Worm (Caenorhabditis elegans) whole organism, L4 larva: ENCODE data around the gene C29E4.13.

Experiments
- F26F4.8 ChIP-seq: fragments of 200-800 bp; sonication (Bioruptor generic); conservative IDR thresholded peaks from 2 replicates; pipeline ENCODE4 v1.3.6; 2022; ENCODE audit warnings: missing genetic modification characterization, missing compliant biosample characterization
- F37D6.2 ChIP-seq: sonication (generic microtip); optimal IDR thresholded peaks from 2 replicates; lab custom pipeline; 2016; ENCODE audit warnings: mild to moderate bottlenecking, missing genetic modification characterization, missing compliant biosample characterization
- F44E2.7 ChIP-seq: fragments of 200-800 bp; sonication (Bioruptor generic); IDR thresholded peaks from 2 replicates; pipeline ENCODE4 v2.1.2; 2022; ENCODE audit warnings: missing genetic modification characterization, missing compliant biosample characterization
- R02D3.7 ChIP-seq: fragments of 150-350 bp; sonication (generic microtip); optimal IDR thresholded peaks from 3 replicates; lab custom pipeline; 2014; ENCODE audit warnings: missing biosample characterization, missing genetic modification characterization
- T20F7.1 ChIP-seq: fragments of 200-800 bp; sonication (Bioruptor generic); optimal IDR thresholded peaks from 2 replicates; lab custom pipeline; 2018; ENCODE audit warnings: mild to moderate bottlenecking, missing genetic modification characterization, missing compliant biosample characterization
- T26A8.4 ChIP-seq: fragments of 200-800 bp; sonication (Bioruptor generic); IDR thresholded peaks from 2 replicates; pipeline ENCODE4 v1.3.6; 2022; ENCODE audit warnings: missing genetic modification characterization, missing compliant biosample characterization
- Y105C5A.15 ChIP-seq: fragments of 200-800 bp; sonication (Bioruptor generic); IDR thresholded peaks from 2 replicates; pipeline ENCODE4 v1.3.6; 2022; ENCODE audit warnings: missing genetic modification characterization, missing compliant biosample characterization
- Y5F2A.4 ChIP-seq: fragments of 200-800 bp; sonication (Bioruptor generic); optimal IDR thresholded peaks from 2 replicates; lab custom pipeline; 2018; ENCODE audit warnings: mild to moderate bottlenecking, missing genetic modification characterization, missing compliant biosample characterization
- Y75B8A.6 ChIP-seq: fragments of 200-800 bp; sonication (Bioruptor generic); IDR thresholded peaks from 2 replicates; pipeline ENCODE4 v1.3.6; 2022; ENCODE audit warnings: missing genetic modification reagents, missing genetic modification characterization, missing compliant biosample characterization
- aha-1 ChIP-seq: fragments of 150-350 bp; peaks from one replicate; lab custom pipeline; 2014; ENCODE audit warnings: missing biosample characterization, missing genetic modification characterization
- aly-2 ChIP-seq: sonication (generic microtip); optimal IDR thresholded peaks from 2 replicates; lab custom pipeline; 2018; ENCODE audit warnings: missing biosample characterization, missing genetic modification characterization
- attf-4 ChIP-seq: sonication (generic microtip); optimal IDR thresholded peaks from 3 replicates; lab custom pipeline; 2017; ENCODE audit warnings: missing biosample characterization, missing genetic modification characterization
- ceh-28 ChIP-seq: fragments of 150-350 bp; optimal IDR thresholded peaks from 2 replicates; lab custom pipeline; 2014; ENCODE audit warnings: missing biosample characterization, missing genetic modification reagents, missing genetic modification characterization
- ceh-62 ChIP-seq: sonication (generic microtip); optimal IDR thresholded peaks from 2 replicates; lab custom pipeline; 2017; ENCODE audit warnings: missing biosample characterization, missing genetic modification characterization
- ctbp-1 ChIP-seq: fragments of 200-800 bp; sonication (Bioruptor generic); IDR thresholded peaks from 2 replicates; pipeline ENCODE4 v1.3.6; 2022; ENCODE audit warnings: missing genetic modification reagents, missing genetic modification characterization, missing compliant biosample characterization
- daf-19 ChIP-seq: fragments of 200-800 bp; sonication (Bioruptor generic); conservative IDR thresholded peaks from 2 replicates; pipeline ENCODE4 v1.3.6; 2022; ENCODE audit warnings: missing genetic modification characterization, missing compliant biosample characterization
- daf-8 ChIP-seq: fragments of 200-800 bp; sonication (Bioruptor generic); IDR thresholded peaks from 2 replicates; pipeline ENCODE4 v1.3.6; 2022; ENCODE audit warnings: missing genetic modification characterization, missing compliant biosample characterization
- dmd-8 ChIP-seq: fragments of 200-800 bp; sonication (Bioruptor generic); IDR thresholded peaks from 2 replicates; pipeline ENCODE4 v1.3.6; 2022; ENCODE audit warnings: missing genetic modification characterization, missing compliant biosample characterization
- duxl-1 ChIP-seq: sonication (generic microtip); optimal IDR thresholded peaks from 2 replicates; lab custom pipeline; 2016; ENCODE audit warnings: mild to moderate bottlenecking, missing genetic modification characterization, moderate library complexity, missing compliant biosample characterization; ENCODE audit not compliant: poor library complexity
- egl-27 ChIP-seq: sonication (generic microtip); optimal IDR thresholded peaks from 3 replicates; lab custom pipeline; 2017; ENCODE audit warnings: missing biosample characterization, missing genetic modification reagents, missing genetic modification characterization
- egl-43 ChIP-seq: fragments of 200-800 bp; sonication (Bioruptor generic); IDR thresholded peaks from 2 replicates; pipeline ENCODE4 v1.3.6; 2022; ENCODE audit warnings: missing genetic modification reagents, missing genetic modification characterization, missing compliant biosample characterization
- fkh-10 ChIP-seq: fragments of 150-350 bp; optimal IDR thresholded peaks from 2 replicates; lab custom pipeline; 2014; ENCODE audit warnings: missing biosample characterization, missing genetic modification reagents, missing genetic modification characterization
- fos-1 ChIP-seq: fragments of 150-350 bp; optimal IDR thresholded peaks from 2 replicates; lab custom pipeline; 2014; ENCODE audit warnings: missing biosample characterization, missing genetic modification characterization
- gei-8 ChIP-seq: fragments of 200-800 bp; sonication (Bioruptor generic); optimal IDR thresholded peaks from 2 replicates; lab custom pipeline; 2018; ENCODE audit warnings: mild to moderate bottlenecking, missing genetic modification characterization, missing compliant biosample characterization
- hlh-11 ChIP-seq: fragments of 200-800 bp; sonication (Bioruptor generic); optimal IDR thresholded peaks from 2 replicates; lab custom pipeline; 2018; ENCODE audit warnings: mild to moderate bottlenecking, missing genetic modification characterization, missing compliant biosample characterization
- hlh-30 ChIP-seq: sonication (generic microtip); optimal IDR thresholded peaks from 2 replicates; lab custom pipeline; 2017; ENCODE audit warnings: antibody characterized with exemption, mild to moderate bottlenecking, missing genetic modification characterization, missing compliant biosample characterization; ENCODE audit not compliant: insufficient read depth
- lin-1 ChIP-seq: fragments of 200-800 bp; sonication (Bioruptor generic); IDR thresholded peaks from 2 replicates; pipeline ENCODE4 v1.3.6; 2022; ENCODE audit warnings: missing genetic modification reagents, missing genetic modification characterization, missing compliant biosample characterization
- lin-13 ChIP-seq: fragments of 150-350 bp; optimal IDR thresholded peaks from 2 replicates; lab custom pipeline; 2014; ENCODE audit warnings: missing biosample characterization, missing genetic modification reagents, missing genetic modification characterization
- lin-29 ChIP-seq: fragments of 200-800 bp; sonication (Bioruptor generic); IDR thresholded peaks from 2 replicates; pipeline ENCODE4 v1.3.6; 2022; ENCODE audit warnings: missing genetic modification reagents, missing genetic modification characterization, missing compliant biosample characterization
- lin-38 ChIP-seq: fragments of 200-800 bp; sonication (Bioruptor generic); IDR thresholded peaks from 2 replicates; pipeline ENCODE4 v1.3.6; 2022; ENCODE audit warnings: missing genetic modification reagents, missing genetic modification characterization, missing compliant biosample characterization
- madf-5 ChIP-seq, 2 experiments: fragments of 200-800 bp; sonication (Bioruptor generic); IDR thresholded peaks; 2 replicates each; pipeline ENCODE4 v1.3.6; 2022; ENCODE audit warnings: missing compliant biosample characterization in 2 of 2, missing genetic modification characterization in 2 of 2
- mdl-1 ChIP-seq, 2 experiments: fragments of 150-350 bp in 1 of 2; sonication (generic microtip) in 1 of 2; optimal IDR thresholded peaks; 2 replicates each; lab custom pipeline; 2014 to 2017; ENCODE audit warnings: missing biosample characterization in 2 of 2, missing genetic modification characterization in 2 of 2
- mep-1 ChIP-seq: fragments of 150-350 bp; sonication (generic microtip); optimal IDR thresholded peaks from 3 replicates; lab custom pipeline; 2014; ENCODE audit warnings: missing biosample characterization, missing genetic modification characterization
- nhr-10 ChIP-seq: fragments of 150-350 bp; optimal IDR thresholded peaks from 2 replicates; lab custom pipeline; 2014; ENCODE audit warnings: missing biosample characterization, missing genetic modification characterization
- nhr-102 ChIP-seq: sonication (generic microtip); optimal IDR thresholded peaks from 2 replicates; lab custom pipeline; 2016; ENCODE audit warnings: mild to moderate bottlenecking, missing genetic modification characterization, moderate library complexity, missing compliant biosample characterization
- nhr-11 ChIP-seq: fragments of 150-350 bp; optimal IDR thresholded peaks from 2 replicates; lab custom pipeline; 2014; ENCODE audit warnings: missing biosample characterization, missing genetic modification characterization
- nhr-111 ChIP-seq: fragments of 200-800 bp; sonication (Bioruptor generic); optimal IDR thresholded peaks from 2 replicates; lab custom pipeline; 2018; ENCODE audit warnings: mild to moderate bottlenecking, missing genetic modification characterization, missing compliant biosample characterization
- nhr-28 ChIP-seq: fragments of 150-350 bp; optimal IDR thresholded peaks from 2 replicates; lab custom pipeline; 2014; ENCODE audit warnings: missing biosample characterization, missing genetic modification characterization
- nhr-41 ChIP-seq: fragments of 200-800 bp; sonication (Bioruptor generic); IDR thresholded peaks from 2 replicates; pipeline ENCODE4 v1.3.6; 2022; ENCODE audit warnings: missing genetic modification reagents, missing genetic modification characterization, missing compliant biosample characterization
- nhr-6 ChIP-seq: fragments of 150-350 bp; optimal IDR thresholded peaks from 2 replicates; lab custom pipeline; 2014; ENCODE audit warnings: missing biosample characterization, missing genetic modification characterization
- nhr-76 ChIP-seq: fragments of 150-350 bp; optimal IDR thresholded peaks from 2 replicates; lab custom pipeline; 2014; ENCODE audit warnings: missing biosample characterization, missing genetic modification characterization
- pqm-1 ChIP-seq: sonication (generic microtip); optimal IDR thresholded peaks from 2 replicates; lab custom pipeline; 2017; ENCODE audit warnings: missing biosample characterization, missing genetic modification characterization
- skn-1 ChIP-seq: fragments of 150-350 bp; optimal IDR thresholded peaks from 2 replicates; lab custom pipeline; 2014; ENCODE audit warnings: missing biosample characterization, missing genetic modification characterization
- snpc-4 ChIP-seq: fragments of 150-350 bp; optimal IDR thresholded peaks from 2 replicates; lab custom pipeline; 2014; ENCODE audit warnings: missing biosample characterization, missing genetic modification characterization
- tra-1 ChIP-seq: fragments of 200-800 bp; sonication (Bioruptor generic); IDR thresholded peaks from 2 replicates; pipeline ENCODE4 v1.3.6; 2022; ENCODE audit warnings: missing genetic modification reagents, missing genetic modification characterization, missing compliant biosample characterization
- unc-130 ChIP-seq: sonication (generic microtip); optimal IDR thresholded peaks from 2 replicates; lab custom pipeline; 2016; ENCODE audit warnings: missing genetic modification reagents, missing genetic modification characterization, missing compliant biosample characterization
- unc-39 ChIP-seq: sonication (generic microtip); optimal IDR thresholded peaks from 2 replicates; lab custom pipeline; 2017; ENCODE audit warnings: missing biosample characterization, missing genetic modification characterization
- unc-62 ChIP-seq, 3 experiments: fragments of 150-350 bp in 1 of 3; sonication (generic microtip); optimal IDR thresholded peaks in 2 of 3; peaks in 1 of 3; 1 replicate in 1 of 3; 2 replicates in 2 of 3; lab custom pipeline; 2014 to 2017; ENCODE audit warnings: missing biosample characterization in 3 of 3, missing genetic modification characterization in 3 of 3, missing genetic modification reagents in 3 of 3, missing genotype in 1 of 3
- vab-7 ChIP-seq: fragments of 200-800 bp; sonication (Bioruptor generic); IDR thresholded peaks from 2 replicates; pipeline ENCODE4 v1.3.6; 2022; ENCODE audit warnings: missing genetic modification reagents, missing genetic modification characterization, missing compliant biosample characterization
- zfp-2 ChIP-seq: sonication (generic microtip); optimal IDR thresholded peaks from 2 replicates; lab custom pipeline; 2016; ENCODE audit warnings: mild to moderate bottlenecking, missing genetic modification characterization, missing compliant biosample characterization
- zip-11 ChIP-seq: fragments of 200-800 bp; sonication (Bioruptor generic); IDR thresholded peaks from 2 replicates; pipeline ENCODE4 v1.3.6; 2022; ENCODE audit warnings: missing genetic modification characterization, missing compliant biosample characterization
- ztf-11 ChIP-seq: fragments of 150-350 bp; optimal IDR thresholded peaks from 2 replicates; lab custom pipeline; 2014; ENCODE audit warnings: missing biosample characterization, missing genetic modification characterization

The C29E4.13 gene

DNA sequence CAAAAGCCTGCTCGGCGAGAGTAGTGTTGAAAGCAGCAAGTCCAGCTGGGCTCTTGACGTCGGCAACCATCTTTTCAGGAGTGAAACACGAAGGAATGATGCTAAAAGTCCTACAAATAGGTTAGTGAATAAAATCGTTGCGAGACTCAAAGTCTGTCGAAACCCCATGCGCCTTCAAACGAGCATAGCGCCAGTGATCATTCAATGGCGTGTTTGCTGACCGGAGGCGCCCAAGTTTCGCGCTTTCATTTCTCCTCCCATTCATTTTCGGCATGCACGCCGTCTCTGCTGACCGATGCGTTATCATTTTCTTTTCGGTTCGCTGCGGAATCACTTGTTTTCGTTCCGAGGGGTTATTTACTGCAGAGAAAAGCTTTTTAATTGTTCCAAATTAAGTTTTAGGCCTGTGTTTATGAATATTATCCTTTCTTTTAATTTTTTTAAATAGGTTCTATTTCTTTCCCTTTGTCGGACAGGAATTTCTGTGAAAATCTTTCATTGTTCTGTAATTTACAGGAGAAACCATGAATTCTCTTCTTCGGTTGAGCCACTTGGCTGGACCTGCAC lies 44.8 kb upstream of the C29E4.13 start, which contains the start of the genes eef-1B.1 and aco-2 (continued):
- TF ChIP-seq ceh-62 (tag; lab: Kevin White, UChicago) = no peak
- TF ChIP-seq dmd-8 (GFP tag; lab: Robert Waterston, UW) = no peak
- no peak for TF ChIP-seq gei-8 (GFP tag; lab: Kevin White, UChicago)
- no peak for TF ChIP-seq egl-27 (tag; lab: Kevin White, UChicago)
- no peak for TF ChIP-seq nhr-10 (tag; lab: Kevin White, UChicago)
- no peak for TF ChIP-seq attf-4 (tag; lab: Kevin White, UChicago)
- no peak for TF ChIP-seq nhr-41
- TF ChIP-seq madf-5 (GFP tag; IDR thresholded peaks at IDR 0.05; lab: Robert Waterston, UW) = no peak
- TF ChIP-seq hlh-30 (tag; lab: Kevin White, UChicago) = peak; percentile 92
- TF ChIP-seq daf-19 = no peak
- 0 out of 2 replicates have a peak, but pooled peaks have one; percentile 7 for TF ChIP-seq vab-7 (GFP tag; lab: Robert Waterston, UW)
- peak; percentile 81 for TF ChIP-seq F37D6.2 (tag; lab: Kevin White, UChicago)
- no peak for TF ChIP-seq Y105C5A.15 (GFP tag; lab: Robert Waterston, UW)
- 0 out of 2 replicates have a peak, but pooled peaks have one; percentile 18 for TF ChIP-seq egl-43
- TF ChIP-seq snpc-4 (tag; lab: Kevin White, UChicago) = no peak
- peak; percentile 22; the same call in 1 of the 2 replicates for TF ChIP-seq tra-1 (GFP tag; lab: Robert Waterston, UW)
- no peak for TF ChIP-seq Y5F2A.4 (GFP tag; lab: Kevin White, UChicago)
- peak; percentile 33; the same call in 1 of the 2 replicates for TF ChIP-seq lin-1 (GFP tag; lab: Robert Waterston, UW)
- TF ChIP-seq nhr-28 (tag; lab: Kevin White, UChicago) = peak; percentile 84
- TF ChIP-seq aha-1 (tag; lab: Kevin White, UChicago) = peak; percentile 99
- TF ChIP-seq zip-11 = no peak
- peak in 1 of 2 experiments; percentile 78 for TF ChIP-seq mdl-1 (tag; optimal IDR thresholded peaks at IDR 0.05; lab: Kevin White, UChicago)
- TF ChIP-seq R02D3.7 (tag; lab: Kevin White, UChicago) = no peak
- TF ChIP-seq T26A8.4 = peak; percentile 91
- no peak for TF ChIP-seq unc-39 (tag; lab: Kevin White, UChicago)
- TF ChIP-seq F44E2.7 (GFP tag; lab: Robert Waterston, UW) = no peak
- TF ChIP-seq aly-2 = no peak
- TF ChIP-seq unc-130 (GFP tag; lab: Kevin White, UChicago) = peak; percentile 13
- TF ChIP-seq fkh-10 (GFP tag; lab: Kevin White, UChicago) = peak; percentile 53
- no peak for TF ChIP-seq F26F4.8 (GFP tag; lab: Robert Waterston, UW)
- peak; percentile 92 for TF ChIP-seq lin-13 (GFP tag; lab: Kevin White, UChicago)
- peak; percentile 95 for TF ChIP-seq nhr-6
- no peak for TF ChIP-seq nhr-76 (tag; lab: Kevin White, UChicago)
- TF ChIP-seq lin-38 (GFP tag; lab: Robert Waterston, UW) = peak; percentile 85
- no peak for TF ChIP-seq ceh-28 (tag; lab: Kevin White, UChicago)
- TF ChIP-seq skn-1 (tag; lab: Kevin White, UChicago) = no peak
- TF ChIP-seq T20F7.1 (GFP tag; lab: Kevin White, UChicago) = peak; percentile 88
- peak; percentile 35 for TF ChIP-seq zfp-2 (tag; lab: Kevin White, UChicago)
- peak; percentile 90 for TF ChIP-seq duxl-1
- TF ChIP-seq mep-1 (tag; lab: Kevin White, UChicago) = peak; percentile 93
- no peak for TF ChIP-seq unc-62 (GFP tag; optimal IDR thresholded peaks at IDR 0.05 in 1 of 2; lab: Kevin White, UChicago)
- TF ChIP-seq unc-62 (tag; optimal IDR thresholded peaks at IDR 0.05; lab: Kevin White, UChicago) = no peak
- no peak for TF ChIP-seq nhr-111 (GFP tag; lab: Kevin White, UChicago)
- TF ChIP-seq nhr-102 (tag; lab: Kevin White, UChicago) = peak; percentile 88
- TF ChIP-seq Y75B8A.6 (GFP tag; lab: Robert Waterston, UW) = no peak
- TF ChIP-seq lin-29 (GFP tag; lab: Robert Waterston, UW) = no peak
- no peak for TF ChIP-seq pqm-1 (tag; lab: Kevin White, UChicago)
- peak; percentile 54 for TF ChIP-seq ctbp-1 (GFP tag; lab: Robert Waterston, UW)
- TF ChIP-seq ztf-11 (tag; lab: Kevin White, UChicago) = no peak
- peak; percentile 95 for TF ChIP-seq hlh-11 (tag; lab: Kevin White, UChicago)
- TF ChIP-seq daf-8 (GFP tag; lab: Robert Waterston, UW) = no peak
- peak; percentile 88 for TF ChIP-seq nhr-11 (tag; lab: Kevin White, UChicago)
- no peak for TF ChIP-seq fos-1 (tag; lab: Kevin White, UChicago)
